Worm (Caenorhabditis elegans) whole organism, young adult: ENCODE measurements around the gene R01E6.5.

Source experiments
- B0035.1 ChIP-seq: sonication (generic microtip); optimal IDR thresholded peaks from 2 replicates; lab custom pipeline; 2016; ENCODE audit warnings: missing genetic modification characterization, mild to moderate bottlenecking, missing compliant biosample characterization, missing genotype, missing genetic modification reagents
- C17E4.6 ChIP-seq: fragments of 200-800 bp; sonication (Bioruptor generic); IDR thresholded peaks from 2 replicates; pipeline ENCODE4 v1.3.6; 2022; ENCODE audit warnings: missing genetic modification reagents, missing genetic modification characterization, missing compliant biosample characterization
- D2030.7 ChIP-seq: fragments of 200-800 bp; sonication (Bioruptor generic); IDR thresholded peaks from 2 replicates; pipeline ENCODE4 v1.3.6; 2022; ENCODE audit warnings: missing genetic modification reagents, missing genetic modification characterization, missing compliant biosample characterization
- F22D6.2 ChIP-seq: sonication (generic microtip); optimal IDR thresholded peaks from 2 replicates; lab custom pipeline; 2016; ENCODE audit warnings: mild to moderate bottlenecking, missing genetic modification characterization, missing compliant biosample characterization
- F52B5.7 ChIP-seq: sonication (generic microtip); optimal IDR thresholded peaks from 2 replicates; lab custom pipeline; 2016; ENCODE audit warnings: mild to moderate bottlenecking, missing genetic modification characterization, missing compliant biosample characterization
- K12H6.12 ChIP-seq: fragments of 200-800 bp; sonication (Bioruptor generic); optimal IDR thresholded peaks from 2 replicates; lab custom pipeline; 2018; ENCODE audit warnings: mild to moderate bottlenecking, missing genetic modification characterization, missing compliant biosample characterization
- Y53G8AR.9 ChIP-seq: fragments of 200-800 bp; sonication (Bioruptor generic); conservative IDR thresholded peaks from 2 replicates; pipeline ENCODE4 v1.3.6; 2022; ENCODE audit warnings: missing genetic modification reagents, missing genetic modification characterization, missing compliant biosample characterization
- Y56A3A.18 ChIP-seq: fragments of 200-800 bp; sonication (Bioruptor generic); IDR thresholded peaks from 2 replicates; pipeline ENCODE4 v1.3.6; 2022; ENCODE audit warnings: missing genetic modification reagents, missing genetic modification characterization, missing compliant biosample characterization
- aptf-2 ChIP-seq: fragments of 200-800 bp; sonication (Bioruptor generic); conservative IDR thresholded peaks from 2 replicates; pipeline ENCODE4 v1.3.6; 2022; ENCODE audit warnings: missing genetic modification reagents, missing genetic modification characterization, missing compliant biosample characterization
- atf-7 ChIP-seq: sonication (generic microtip); optimal IDR thresholded peaks from 2 replicates; lab custom pipeline; 2017; ENCODE audit warnings: mild to moderate bottlenecking, missing genetic modification characterization, missing compliant biosample characterization
- attf-3 ChIP-seq: fragments of 200-800 bp; sonication (Bioruptor generic); conservative IDR thresholded peaks from 2 replicates; pipeline ENCODE4 v1.3.6; 2022; ENCODE audit warnings: missing genetic modification reagents, missing genetic modification characterization, missing compliant biosample characterization
- attf-6 ChIP-seq: fragments of 200-800 bp; sonication (Bioruptor generic); IDR thresholded peaks from 2 replicates; pipeline ENCODE4 v1.3.6; 2022; ENCODE audit warnings: missing genetic modification reagents, missing genetic modification characterization, missing compliant biosample characterization
- bed-2 ChIP-seq: fragments of 200-800 bp; sonication (Bioruptor generic); IDR thresholded peaks from 2 replicates; pipeline ENCODE4 v1.3.6; 2022; ENCODE audit warnings: missing genetic modification reagents, missing genetic modification characterization, missing compliant biosample characterization
- ccch-3 ChIP-seq: fragments of 200-800 bp; sonication (Bioruptor generic); optimal IDR thresholded peaks from 2 replicates; lab custom pipeline; 2018; ENCODE audit warnings: mild to moderate bottlenecking, missing genetic modification characterization, missing compliant biosample characterization
- cebp-1 ChIP-seq, 2 experiments: fragments of 200-800 bp in 1 of 2; sonication (Bioruptor generic) in 1 of 2; sonication (generic microtip) in 1 of 2; IDR thresholded peaks in 1 of 2; optimal IDR thresholded peaks in 1 of 2; 2 replicates each; pipeline versions ENCODE4 v1.3.6 to Lab custom; 2017 to 2022; ENCODE audit warnings: missing compliant biosample characterization in 2 of 2, missing genetic modification characterization in 2 of 2, mild to moderate bottlenecking in 1 of 2, missing genetic modification reagents in 1 of 2, moderate library complexity in 1 of 2
- ceh-100 ChIP-seq: fragments of 200-800 bp; sonication (Bioruptor generic); IDR thresholded peaks from 2 replicates; pipeline ENCODE4 v1.3.6; 2022; ENCODE audit warnings: missing genetic modification reagents, missing genetic modification characterization, missing compliant biosample characterization
- ceh-27 ChIP-seq: fragments of 200-800 bp; sonication (Bioruptor generic); optimal IDR thresholded peaks from 2 replicates; lab custom pipeline; 2018; ENCODE audit warnings: mild to moderate bottlenecking, missing genetic modification characterization, moderate library complexity, missing compliant biosample characterization
- ceh-40 ChIP-seq: fragments of 200-800 bp; sonication (Bioruptor generic); IDR thresholded peaks from 2 replicates; pipeline ENCODE4 v1.3.6; 2022; ENCODE audit warnings: missing genetic modification characterization, missing compliant biosample characterization
- ceh-58 ChIP-seq: fragments of 200-800 bp; sonication (Bioruptor generic); IDR thresholded peaks from 2 replicates; pipeline ENCODE4 v1.3.6; 2022; ENCODE audit warnings: missing genetic modification characterization, missing compliant biosample characterization
- egl-18 ChIP-seq: fragments of 200-800 bp; sonication (Bioruptor generic); IDR thresholded peaks from 2 replicates; pipeline ENCODE4 v1.3.6; 2022; ENCODE audit warnings: missing genetic modification reagents, missing genetic modification characterization, missing compliant biosample characterization
- hlh-26 ChIP-seq: fragments of 200-800 bp; sonication (Bioruptor generic); conservative IDR thresholded peaks from 2 replicates; pipeline ENCODE4 v1.3.6; 2022; ENCODE audit warnings: missing genetic modification reagents, missing genetic modification characterization, missing compliant biosample characterization
- hmg-1.2 ChIP-seq: fragments of 200-800 bp; sonication (Bioruptor generic); IDR thresholded peaks from 2 replicates; pipeline ENCODE4 v1.3.6; 2022; ENCODE audit warnings: missing genetic modification reagents, missing genetic modification characterization, missing compliant biosample characterization
- hsf-1 ChIP-seq: fragments of 200-800 bp; sonication (Bioruptor generic); IDR thresholded peaks from 2 replicates; pipeline ENCODE4 v1.3.6; 2022; ENCODE audit warnings: missing genetic modification reagents, missing genetic modification characterization, missing compliant biosample characterization
- let-526 ChIP-seq: fragments of 200-800 bp; sonication (Bioruptor generic); IDR thresholded peaks from 2 replicates; pipeline ENCODE4 v1.3.6; 2022; ENCODE audit warnings: missing genetic modification reagents, missing genetic modification characterization, missing compliant biosample characterization
- lin-26 ChIP-seq: fragments of 200-800 bp; sonication (Bioruptor generic); IDR thresholded peaks from 2 replicates; pipeline ENCODE4 v1.3.6; 2022; ENCODE audit warnings: missing genetic modification reagents, missing genetic modification characterization, missing compliant biosample characterization
- lin-35 ChIP-seq, 3 experiments: fragments of 150-350 bp in 2 of 3; sonication (generic microtip) in 1 of 3; optimal IDR thresholded peaks; 2 replicates each; lab custom pipeline; 2014 to 2018; ENCODE audit warnings: missing biosample characterization in 3 of 3, missing genetic modification characterization in 3 of 3, missing genetic modification reagents in 3 of 3
- lsy-27 ChIP-seq: sonication (generic microtip); optimal IDR thresholded peaks from 2 replicates; lab custom pipeline; 2017; ENCODE audit warnings: missing genetic modification characterization, mild to moderate bottlenecking, missing compliant biosample characterization, antibody characterized with exemption, missing genotype, borderline replicate concordance; ENCODE audit not compliant: insufficient read depth
- madf-3 ChIP-seq: fragments of 200-800 bp; sonication (Bioruptor generic); IDR thresholded peaks from 2 replicates; pipeline ENCODE4 v1.3.6; 2022; ENCODE audit warnings: missing genetic modification reagents, missing genetic modification characterization, missing compliant biosample characterization
- madf-6 ChIP-seq: fragments of 200-800 bp; sonication (Bioruptor generic); IDR thresholded peaks from 2 replicates; pipeline ENCODE4 v1.3.6; 2022; ENCODE audit warnings: missing genetic modification reagents, missing genetic modification characterization, missing compliant biosample characterization
- mes-4 ChIP-seq: sonication (generic microtip); optimal IDR thresholded peaks from 2 replicates; lab custom pipeline; 2016; ENCODE audit warnings: missing genotype, missing genetic modification characterization, missing compliant biosample characterization
- nfyb-1 ChIP-seq: fragments of 200-800 bp; sonication (Bioruptor generic); IDR thresholded peaks from 2 replicates; pipeline ENCODE4 v1.3.6; 2022; ENCODE audit warnings: missing genetic modification reagents, missing genetic modification characterization, missing compliant biosample characterization
- nhr-120 ChIP-seq: fragments of 200-800 bp; sonication (Bioruptor generic); IDR thresholded peaks from 2 replicates; pipeline ENCODE4 v1.3.6; 2022; ENCODE audit warnings: missing genetic modification characterization, missing compliant biosample characterization
- nhr-27 ChIP-seq: fragments of 200-800 bp; sonication (Bioruptor generic); optimal IDR thresholded peaks from 2 replicates; lab custom pipeline; 2018; ENCODE audit warnings: mild to moderate bottlenecking, missing genetic modification characterization, moderate library complexity, missing compliant biosample characterization
- rcor-1 ChIP-seq: fragments of 200-800 bp; sonication (Bioruptor generic); IDR thresholded peaks from 2 replicates; pipeline ENCODE4 v1.3.6; 2022; ENCODE audit warnings: missing genetic modification reagents, missing genetic modification characterization, missing compliant biosample characterization
- rec-8 ChIP-seq, 2 experiments: sonication (generic microtip); optimal IDR thresholded peaks; 2 replicates each; lab custom pipeline; 2016; ENCODE audit warnings: mild to moderate bottlenecking in 2 of 2, missing genetic modification characterization in 2 of 2, missing genetic modification reagents in 2 of 2, missing genotype in 2 of 2, missing biosample characterization in 1 of 2, missing compliant biosample characterization in 1 of 2, moderate library complexity in 1 of 2
- repo-1 ChIP-seq: sonication (generic microtip); optimal IDR thresholded peaks from 2 replicates; lab custom pipeline; 2017; ENCODE audit warnings: mild to moderate bottlenecking, missing genetic modification characterization, missing compliant biosample characterization
- sea-2 ChIP-seq: fragments of 200-800 bp; sonication (Bioruptor generic); IDR thresholded peaks from 2 replicates; pipeline ENCODE4 v1.3.6; 2022; ENCODE audit warnings: missing genetic modification characterization, missing compliant biosample characterization
- snpc-3.4 ChIP-seq: sonication (generic microtip); optimal IDR thresholded peaks from 2 replicates; lab custom pipeline; 2017; ENCODE audit warnings: missing genetic modification characterization, mild to moderate bottlenecking, missing compliant biosample characterization, antibody characterized with exemption, moderate library complexity, missing genotype, missing genetic modification reagents
- snpc-4 ChIP-seq, 5 experiments: fragments of 150-350 bp in 1 of 5; sonication (generic microtip) in 4 of 5; optimal IDR thresholded peaks; 2 replicates each; lab custom pipeline; 2014 to 2018; ENCODE audit warnings: missing genetic modification characterization in 5 of 5, missing biosample characterization in 3 of 5, antibody characterized with exemption in 2 of 5, mild to moderate bottlenecking in 2 of 5, missing compliant biosample characterization in 2 of 5, missing genotype in 2 of 5, moderate library complexity in 2 of 5, missing genetic modification reagents in 1 of 5
- somi-1 ChIP-seq: fragments of 200-800 bp; sonication (Bioruptor generic); optimal IDR thresholded peaks from 2 replicates; lab custom pipeline; 2018; ENCODE audit warnings: mild to moderate bottlenecking, missing genetic modification characterization, missing compliant biosample characterization
- sptf-2 ChIP-seq: fragments of 200-800 bp; sonication (Bioruptor generic); optimal IDR thresholded peaks from 2 replicates; lab custom pipeline; 2018; ENCODE audit warnings: mild to moderate bottlenecking, missing genetic modification characterization, missing compliant biosample characterization
- tbx-9 ChIP-seq: sonication (generic microtip); optimal IDR thresholded peaks from 2 replicates; lab custom pipeline; 2016; ENCODE audit warnings: borderline replicate concordance, missing genetic modification characterization, inconsistent platforms, missing compliant biosample characterization
- zim-3 ChIP-seq: sonication (generic microtip); optimal IDR thresholded peaks from 2 replicates; lab custom pipeline; 2017; ENCODE audit warnings: mild to moderate bottlenecking, missing genetic modification characterization, moderate library complexity, missing compliant biosample characterization
- ztf-25 ChIP-seq: fragments of 200-800 bp; sonication (Bioruptor generic); IDR thresholded peaks from 2 replicates; pipeline ENCODE4 v1.3.6; 2022; ENCODE audit warnings: missing genetic modification reagents, missing genetic modification characterization, missing compliant biosample characterization
- ztf-26 ChIP-seq: sonication (generic microtip); optimal IDR thresholded peaks from 2 replicates; lab custom pipeline; 2017; ENCODE audit warnings: missing genetic modification characterization, missing compliant biosample characterization

The R01E6.5 gene

DNA sequence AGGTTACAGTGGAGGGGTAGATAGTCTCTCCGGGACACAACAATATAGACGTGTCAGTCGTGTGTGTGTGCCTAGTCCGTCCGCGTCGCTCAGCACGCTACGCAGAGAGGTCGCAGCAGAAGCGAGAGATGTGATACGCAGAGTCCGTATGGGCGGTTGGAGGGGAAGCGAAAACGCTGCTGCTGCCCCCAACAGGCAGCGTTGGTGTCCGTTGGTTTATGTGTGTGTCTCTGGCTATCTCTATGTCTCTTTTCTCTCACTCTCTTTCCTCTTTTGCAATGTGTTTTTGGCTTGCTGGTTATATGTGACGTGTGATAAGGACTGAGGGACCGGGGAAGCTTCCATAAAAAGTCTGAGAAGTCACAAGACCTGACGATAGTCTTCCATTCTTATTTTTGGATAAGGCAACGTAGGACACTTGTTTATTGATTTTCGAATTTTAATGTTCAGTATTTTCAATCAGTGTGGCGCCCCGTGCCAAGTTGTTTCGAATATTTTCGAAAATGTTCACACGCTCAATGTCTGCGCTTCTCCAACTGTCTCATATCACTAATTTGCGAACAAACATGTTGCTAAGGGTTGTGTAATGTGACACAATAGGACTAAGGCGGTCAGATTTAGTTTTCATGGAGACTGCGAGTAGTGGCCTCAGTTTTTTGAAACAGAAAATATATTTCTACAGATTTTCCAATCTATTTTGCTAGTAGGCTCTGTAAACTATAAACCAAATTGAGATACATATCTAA lies 9.3 kb upstream of the R01E6.5 start, which contains the start of gene pab-2 (continued):
- TF ChIP-seq sea-2 (GFP tag; lab: Robert Waterston, UW): no peak
- no peak for TF ChIP-seq attf-3 (GFP tag; lab: Robert Waterston, UW)
- TF ChIP-seq ceh-58: no peak
- no peak for TF ChIP-seq egl-18 (GFP tag; lab: Robert Waterston, UW)
- TF ChIP-seq ceh-40 (GFP tag; lab: Robert Waterston, UW): no peak
- TF ChIP-seq rec-8 (tag; optimal IDR thresholded peaks at IDR 0.05; lab: Kevin White, UChicago): no peak
- no peak for TF ChIP-seq lsy-27 (tag; lab: Kevin White, UChicago)
- no peak for TF ChIP-seq repo-1 (tag; lab: Kevin White, UChicago)
- TF ChIP-seq attf-6: no peak
- no peak for TF ChIP-seq ccch-3 (GFP tag; lab: Kevin White, UChicago)
- no peak for TF ChIP-seq aptf-2 (GFP tag; lab: Robert Waterston, UW)
- no peak for TF ChIP-seq tbx-9 (tag; lab: Kevin White, UChicago)
- peak; percentile 59; the same call in 1 of the 2 replicates for TF ChIP-seq cebp-1 (GFP tag; IDR thresholded peaks at IDR 0.05; lab: Robert Waterston, UW)
- TF ChIP-seq cebp-1 (tag; optimal IDR thresholded peaks at IDR 0.05; lab: Kevin White, UChicago): peak; percentile 73
- TF ChIP-seq nhr-27: no peak
- 0 out of 2 replicates have a peak, but pooled peaks have one; percentile 49 for TF ChIP-seq Y56A3A.18
- no peak for TF ChIP-seq bed-2 (GFP tag; lab: Robert Waterston, UW)
- TF ChIP-seq mes-4: no peak
- TF ChIP-seq snpc-4 (GFP tag; optimal IDR thresholded peaks at IDR 0.05; lab: Kevin White, UChicago): no peak
- peak in 3 of 4 experiments; percentile 22 to 50 (median 41) for TF ChIP-seq snpc-4 (tag; optimal IDR thresholded peaks at IDR 0.05; lab: Kevin White, UChicago)
- no peak for TF ChIP-seq snpc-3.4
- TF ChIP-seq F22D6.2 (tag; lab: Kevin White, UChicago): no peak
- 0 out of 2 replicates have a peak, but pooled peaks have one; percentile 59 for TF ChIP-seq Y53G8AR.9
- peak; percentile 54; the same call in 1 of the 2 replicates for TF ChIP-seq let-526 (GFP tag; lab: Robert Waterston, UW)
- no peak for TF ChIP-seq hsf-1 (GFP tag; lab: Robert Waterston, UW)
- TF ChIP-seq ceh-27: peak; percentile 55
- TF ChIP-seq lin-35 (GFP tag; optimal IDR thresholded peaks at IDR 0.05; lab: Kevin White, UChicago): peak in 1 of 3 experiments; percentile 44
- TF ChIP-seq F52B5.7 (tag; lab: Kevin White, UChicago): no peak
- TF ChIP-seq atf-7 (tag; lab: Kevin White, UChicago): peak; percentile 76
- no peak for TF ChIP-seq zim-3 (tag; lab: Kevin White, UChicago)
- TF ChIP-seq ceh-100 (GFP tag; lab: Robert Waterston, UW): no peak
- TF ChIP-seq nfyb-1 (GFP tag; lab: Robert Waterston, UW): no peak
- TF ChIP-seq madf-6 (GFP tag; lab: Robert Waterston, UW): peak; percentile 30; the same call in 1 of the 2 replicates

ce11 chrX:13528630-13529138 lies 8.2 kb upstream of the R01E6.5 start, which contains the start of gene F18H3.4:
Gene F18H3.4 (plus strand): TSS chrX:13529088.
- no peak for TF ChIP-seq hmg-1.2 (GFP tag; lab: Robert Waterston, UW)
- no peak for TF ChIP-seq let-526 (GFP tag; lab: Robert Waterston, UW)
- TF ChIP-seq hlh-26 (GFP tag; lab: Robert Waterston, UW): no peak
- no peak for TF ChIP-seq K12H6.12 (tag; lab: Kevin White, UChicago)
- no peak for TF ChIP-seq B0035.1 (tag; lab: Kevin White, UChicago)
- TF ChIP-seq sptf-2 (GFP tag; lab: Kevin White, UChicago): no peak
- no peak for TF ChIP-seq Y56A3A.18
- no peak for TF ChIP-seq D2030.7 (GFP tag; lab: Robert Waterston, UW)
- no peak for TF ChIP-seq madf-3 (GFP tag; lab: Robert Waterston, UW)
- TF ChIP-seq ztf-25 (GFP tag; lab: Robert Waterston, UW): no peak
- no peak for TF ChIP-seq rcor-1 (GFP tag; lab: Robert Waterston, UW)
- no peak for TF ChIP-seq C17E4.6 (GFP tag; lab: Robert Waterston, UW)
- TF ChIP-seq lin-26 (GFP tag; lab: Robert Waterston, UW): no peak
- TF ChIP-seq somi-1: no peak
- TF ChIP-seq nhr-120 (GFP tag; lab: Robert Waterston, UW): no peak
- TF ChIP-seq egl-18 (GFP tag; lab: Robert Waterston, UW): no peak
- no peak for TF ChIP-seq ztf-26 (tag; lab: Kevin White, UChicago)
